Worm (Caenorhabditis elegans): ENCODE data around the gene C29E4.10.
A peak's percentile ranks its signal among the peaks of the same experiment; 100 is the strongest.

Gene C29E4.10

DNA sequence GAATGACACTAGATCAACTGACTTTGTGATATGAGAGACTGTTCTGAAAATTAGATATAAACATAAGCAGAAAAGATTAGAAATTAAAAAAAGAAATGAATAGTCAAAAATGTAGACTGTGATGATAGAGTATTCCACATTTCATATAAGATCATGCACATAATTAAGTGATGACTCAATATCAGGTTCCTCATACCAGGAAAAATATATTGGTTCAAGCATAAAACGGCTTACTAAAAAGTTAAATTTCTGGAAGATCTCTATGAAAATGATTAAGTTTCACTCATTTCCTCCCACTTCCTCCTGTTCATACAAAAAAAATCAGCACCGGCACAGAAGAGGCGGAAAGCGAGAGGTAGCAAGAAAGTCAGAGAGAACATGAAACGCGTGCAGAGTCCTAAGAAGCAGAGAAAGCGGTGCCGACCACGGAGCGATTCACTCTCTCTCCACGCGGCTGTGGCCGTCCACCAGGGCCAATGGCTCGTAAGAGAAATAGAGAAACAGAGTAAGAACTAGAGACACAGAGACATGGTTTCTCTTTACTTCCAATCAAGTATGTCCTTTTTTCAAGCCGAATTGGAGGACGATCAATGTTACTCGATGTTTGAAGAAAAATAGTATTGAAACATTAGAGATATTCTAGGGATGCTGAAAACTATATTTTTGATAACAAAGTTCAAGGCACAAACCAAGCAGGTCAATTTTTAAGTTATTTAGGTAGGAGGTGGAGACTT is 45.9 kb upstream of the C29E4.10 start, which contains the start of the genes ZK688.5 and fahd-1 (continued):
- no peak for TF ChIP-seq efl-1 (GFP tag; optimal IDR thresholded peaks at IDR 0.05)
- no peak for TF ChIP-seq Y79H2A.3 (GFP tag; conservative IDR thresholded peaks at IDR 0.05)
- TF ChIP-seq lag-1 (GFP tag; IDR thresholded peaks at IDR 0.05) = no peak
- TF ChIP-seq madf-10 (tag; optimal IDR thresholded peaks at IDR 0.05) = peak; percentile 14
- no peak for TF ChIP-seq B0035.1 (tag; optimal IDR thresholded peaks at IDR 0.05)
- TF ChIP-seq lsl-1 (GFP tag; optimal IDR thresholded peaks at IDR 0.05) = no peak
- no peak for TF ChIP-seq hlh-26 (GFP tag; conservative IDR thresholded peaks at IDR 0.05)
- peak; percentile 71 for TF ChIP-seq lsy-27 (tag; optimal IDR thresholded peaks at IDR 0.05; ENCODE audit: borderline replicate concordance, insufficient read depth)
- TF ChIP-seq madf-6 (GFP tag; IDR thresholded peaks at IDR 0.05) = peak; percentile 27; the same call in 1 of the 2 replicates
- TF ChIP-seq nhr-80 (tag; optimal IDR thresholded peaks at IDR 0.05) = peak; percentile 91
- no peak for TF ChIP-seq rpc-1 (optimal IDR thresholded peaks at IDR 0.05)
- no peak for TF ChIP-seq rpc-1 (tag; optimal IDR thresholded peaks at IDR 0.05)
- no peak for TF ChIP-seq snpc-3.4 (tag; optimal IDR thresholded peaks at IDR 0.05)
- no peak for TF ChIP-seq tbx-9 (tag; optimal IDR thresholded peaks at IDR 0.05; ENCODE audit: borderline replicate concordance)
- TF ChIP-seq F39B2.1 (GFP tag; IDR thresholded peaks at IDR 0.05) = no peak
- no peak for TF ChIP-seq F57A8.1 (GFP tag; optimal IDR thresholded peaks at IDR 0.05)
- TF ChIP-seq unc-130 (GFP tag; optimal IDR thresholded peaks at IDR 0.05) = no peak
- TF ChIP-seq ztf-26 (tag; optimal IDR thresholded peaks at IDR 0.05) = peak; percentile 39
- no peak for TF ChIP-seq ceh-91 (GFP tag; IDR thresholded peaks at IDR 0.05)
- TF ChIP-seq D2030.7 (GFP tag; IDR thresholded peaks at IDR 0.05) = no peak
- no peak for TF ChIP-seq atf-7 (tag; optimal IDR thresholded peaks at IDR 0.05)
- peak; percentile 7 for TF ChIP-seq lin-54 (GFP tag; optimal IDR thresholded peaks at IDR 0.05)
- TF ChIP-seq bed-2 (GFP tag; IDR thresholded peaks at IDR 0.05) = no peak
- no peak for TF ChIP-seq T07F8.4 (tag; optimal IDR thresholded peaks at IDR 0.05)
- TF ChIP-seq ztf-18 (tag; optimal IDR thresholded peaks at IDR 0.05) = no peak
- peak; percentile 50; the same call in 1 of the 2 replicates for TF ChIP-seq let-526 (GFP tag; IDR thresholded peaks at IDR 0.05)
- TF ChIP-seq akir-1 (GFP tag; optimal IDR thresholded peaks at IDR 0.05) = no peak
- TF ChIP-seq K11D2.4 (GFP tag; IDR thresholded peaks at IDR 0.05) = 0 out of 2 replicates have a peak, but pooled peaks have one; percentile 10
- TF ChIP-seq F22D6.2 (tag; optimal IDR thresholded peaks at IDR 0.05) = no peak
- no peak for TF ChIP-seq ztf-6 (GFP tag; IDR thresholded peaks at IDR 0.05)
- TF ChIP-seq unc-62 (GFP tag; optimal IDR thresholded peaks at IDR 0.05) = peak; percentile 23
- no peak for TF ChIP-seq ztf-3 (GFP tag; optimal IDR thresholded peaks at IDR 0.05)
- TF ChIP-seq hmg-20 (GFP tag; IDR thresholded peaks at IDR 0.05) = no peak
- peak; percentile 43 for TF ChIP-seq somi-1 (GFP tag; optimal IDR thresholded peaks at IDR 0.05)
- no peak for TF ChIP-seq Y56A3A.18 (GFP tag; IDR thresholded peaks at IDR 0.05)
- no peak for TF ChIP-seq B0261.1 (tag; optimal IDR thresholded peaks at IDR 0.05)
- no peak for TF ChIP-seq athp-1 (tag; optimal IDR thresholded peaks at IDR 0.05)
- no peak for TF ChIP-seq F55B11.4 (tag; optimal IDR thresholded peaks at IDR 0.05; ENCODE audit: borderline replicate concordance, insufficient read depth)
- 0 out of 2 replicates have a peak, but pooled peaks have one; percentile 35 for TF ChIP-seq C06A6.2 (GFP tag; conservative IDR thresholded peaks at IDR 0.05)
- 0 out of 2 replicates have a peak, but pooled peaks have one; percentile 26 for TF ChIP-seq pbrm-1 (GFP tag; IDR thresholded peaks at IDR 0.05)
- no peak for TF ChIP-seq lin-35 (GFP tag; optimal IDR thresholded peaks at IDR 0.05)
- TF ChIP-seq ama-1 (optimal IDR thresholded peaks at IDR 0.05) = no peak
- no peak for TF ChIP-seq ama-1 (GFP tag; optimal IDR thresholded peaks at IDR 0.05)
- TF ChIP-seq chd-7 (tag; optimal IDR thresholded peaks at IDR 0.05) = peak; percentile 29
- no peak for TF ChIP-seq F10E7.11 (tag; optimal IDR thresholded peaks at IDR 0.05)
- no peak for TF ChIP-seq aptf-2 (GFP tag; conservative IDR thresholded peaks at IDR 0.05)
- no peak for TF ChIP-seq repo-1 (tag; optimal IDR thresholded peaks at IDR 0.05)
- no peak for TF ChIP-seq T26A5.8 (tag; optimal IDR thresholded peaks at IDR 0.05)
- TF ChIP-seq Y95B8A.8 (GFP tag; IDR thresholded peaks at IDR 0.05) = no peak
